Worm (Caenorhabditis elegans) whole organism, L3 larva: ENCODE results near the gene EGAP2.1.

Experiments
- aly-2 ChIP-seq: fragments of 150-350 bp; optimal IDR thresholded peaks from 2 replicates; lab custom pipeline; 2014; ENCODE audit warnings: missing biosample characterization, missing genetic modification characterization
- elt-3 ChIP-seq, 3 experiments: fragments of 150-350 bp in 1 of 3; sonication (generic microtip) in 2 of 3; optimal IDR thresholded peaks; 2 replicates in 2 of 3; 4 replicates in 1 of 3; lab custom pipeline; 2014 to 2017; ENCODE audit warnings: missing biosample characterization in 3 of 3, missing genetic modification characterization in 3 of 3
- fkh-2 ChIP-seq: fragments of 150-350 bp; optimal IDR thresholded peaks from 2 replicates; lab custom pipeline; 2014; ENCODE audit warnings: missing biosample characterization, missing genetic modification reagents, missing genetic modification characterization
- snpc-4 ChIP-seq: fragments of 150-350 bp; optimal IDR thresholded peaks from 2 replicates; lab custom pipeline; 2014; ENCODE audit warnings: missing biosample characterization, missing genetic modification characterization
- unc-62 ChIP-seq: fragments of 150-350 bp; sonication (generic microtip); optimal IDR thresholded peaks from 4 replicates; lab custom pipeline; 2014; ENCODE audit warnings: missing biosample characterization, missing genetic modification reagents, missing genetic modification characterization

ce11 chrII:5218349-5218748, 12.9 kb upstream of the EGAP2.1 start:
- no peak for TF ChIP-seq unc-62 (GFP tag; lab: Kevin White, UChicago)
- no peak for TF ChIP-seq fkh-2 (tag; lab: Kevin White, UChicago)
- TF ChIP-seq elt-3 (tag; optimal IDR thresholded peaks at IDR 0.05; lab: Kevin White, UChicago): no peak
- TF ChIP-seq aly-2 (tag; lab: Kevin White, UChicago): no peak
- TF ChIP-seq snpc-4 (tag; lab: Kevin White, UChicago): no peak
